Worm (Caenorhabditis elegans): Measurements from ENCODE around the gene C06B8.2.

The C06B8.2 gene

DNA sequence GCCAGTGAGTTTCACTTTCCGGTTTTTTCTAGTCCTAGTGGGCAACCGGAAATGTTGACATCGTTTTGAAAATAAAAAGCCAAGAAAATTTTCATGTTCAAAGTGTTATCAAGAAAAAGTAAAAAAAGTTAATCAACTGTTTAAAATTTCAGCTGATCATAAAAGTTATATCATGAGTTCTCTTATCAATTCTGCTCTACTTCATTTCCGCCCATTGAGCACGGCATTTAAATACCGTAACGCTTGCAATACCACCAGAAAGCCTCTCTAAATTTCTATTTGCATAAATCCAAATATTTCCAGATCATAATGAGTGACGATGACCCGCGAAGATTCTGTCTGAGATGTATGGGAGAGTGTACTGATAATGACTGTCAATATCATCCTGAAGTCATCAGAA lies 33.9 kb downstream of the C06B8.2 start, which contains the start of gene T26H5.9:
Gene T26H5.9 (plus strand): TSS at position 302 of the 400 bp plus-strand sequence.
- TF ChIP-seq mls-2 (tag; optimal IDR thresholded peaks at IDR 0.05) (no peak), cnd-1 (tag; optimal IDR thresholded peaks at IDR 0.05) (no peak), unc-62 (GFP tag; optimal IDR thresholded peaks at IDR 0.05) (no peak), tbx-8 (GFP tag; optimal IDR thresholded peaks at IDR 0.05) (no peak), ceh-83 (GFP tag; optimal IDR thresholded peaks at IDR 0.05) (no peak), elt-1 (tag; optimal IDR thresholded peaks at IDR 0.05; ENCODE audit: borderline replicate concordance, insufficient read depth) (no peak), unc-120 (tag; optimal IDR thresholded peaks at IDR 0.05; ENCODE audit: poor library complexity, severe bottlenecking) (no peak), pha-4 (tag; optimal IDR thresholded peaks at IDR 0.05) (no peak), lsy-2 (tag; optimal IDR thresholded peaks at IDR 0.05) (no peak), blmp-1 (tag; optimal IDR thresholded peaks at IDR 0.05) (no peak), mab-5 (tag; optimal IDR thresholded peaks at IDR 0.05) (no peak), hlh-1 (tag; optimal IDR thresholded peaks at IDR 0.05) (no peak), bed-3 (GFP tag; optimal IDR thresholded peaks at IDR 0.05) (no peak)

DNA sequence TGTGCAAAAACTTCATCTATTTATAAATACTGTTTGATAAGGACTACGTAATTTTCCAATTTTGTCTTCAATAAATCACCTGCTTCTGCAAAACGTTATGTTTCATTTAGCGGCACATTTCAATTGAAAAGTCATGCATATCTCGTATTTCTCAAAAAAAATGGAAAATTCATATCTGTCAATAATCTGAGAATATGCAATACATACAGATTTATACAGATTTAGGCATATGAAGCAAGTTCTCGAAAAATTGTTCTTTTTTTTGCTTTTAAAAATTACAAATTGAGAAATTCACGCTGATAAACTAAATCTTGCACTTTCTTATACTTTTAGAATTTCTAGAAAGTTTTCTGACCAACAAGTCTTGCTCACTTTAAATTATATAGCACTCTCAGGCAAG lies 34.4 kb downstream of the C06B8.2 start, which contains the start of gene T26H5.11:
Gene T26H5.11 (minus strand): TSS at position 101 of the 400 bp plus-strand sequence.
- no peak for TF ChIP-seq bed-3 (GFP tag; optimal IDR thresholded peaks at IDR 0.05)
- TF ChIP-seq cnd-1 (tag; optimal IDR thresholded peaks at IDR 0.05): no peak
- TF ChIP-seq pha-4 (tag; optimal IDR thresholded peaks at IDR 0.05): no peak

DNA sequence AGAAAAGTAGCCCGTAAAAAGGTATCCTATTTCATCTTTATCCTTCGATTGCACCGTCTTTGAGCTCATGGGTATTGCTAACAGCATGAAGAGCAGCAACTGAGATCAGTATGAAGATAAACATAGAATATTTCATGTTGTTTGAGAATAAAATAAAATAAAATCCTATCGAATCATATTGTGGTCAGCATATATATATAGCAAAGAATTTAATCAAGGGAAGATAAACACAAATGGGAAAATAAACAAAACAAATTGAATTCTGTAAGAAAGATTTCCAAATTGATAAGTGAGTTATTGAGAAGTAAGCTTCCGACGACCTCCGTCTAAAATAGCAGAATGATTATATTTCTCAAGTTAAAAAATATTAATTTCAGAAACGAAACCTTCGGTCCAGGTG lies 34.8 kb downstream of the C06B8.2 start, which contains the start of gene T26H5.10:
Gene T26H5.10 (minus strand): TSS at position 101 of the 400 bp plus-strand sequence.
- TF ChIP-seq ces-1 (GFP tag; optimal IDR thresholded peaks at IDR 0.05) (no peak), flh-1 (GFP tag; optimal IDR thresholded peaks at IDR 0.05) (no peak)

DNA sequence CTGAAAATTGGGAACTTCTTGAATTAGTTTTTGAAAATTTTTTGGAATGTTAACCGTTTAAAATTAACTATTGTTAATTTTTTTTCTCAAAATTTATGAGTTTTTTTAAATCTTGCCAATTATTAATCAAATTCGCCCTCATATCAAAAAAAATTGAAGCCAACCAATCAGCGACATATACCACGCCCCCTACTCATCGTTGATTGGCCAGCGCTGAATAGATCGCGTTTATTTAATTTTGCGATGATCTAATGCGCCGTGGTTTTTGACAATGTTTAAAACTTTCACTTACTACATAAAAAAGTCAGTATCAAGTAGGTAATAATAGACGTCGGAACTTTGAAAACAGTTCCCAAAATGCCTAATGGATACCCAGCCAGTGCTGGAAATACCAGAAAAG lies 36.2 kb downstream of the C06B8.2 start:
- TF ChIP-seq lin-32 (GFP tag; optimal IDR thresholded peaks at IDR 0.05): no peak
- no peak for TF ChIP-seq sem-2 (GFP tag; optimal IDR thresholded peaks at IDR 0.05)
- no peak for TF ChIP-seq pha-4 (tag; optimal IDR thresholded peaks at IDR 0.05)
- TF ChIP-seq nhr-28 (tag; optimal IDR thresholded peaks at IDR 0.05): no peak
- no peak for TF ChIP-seq mls-2 (tag; optimal IDR thresholded peaks at IDR 0.05)
- TF ChIP-seq elt-3 (tag; optimal IDR thresholded peaks at IDR 0.05): no peak
- TF ChIP-seq hlh-1 (tag; optimal IDR thresholded peaks at IDR 0.05): no peak
- no peak for TF ChIP-seq sptf-1 (tag; optimal IDR thresholded peaks at IDR 0.05)
- TF ChIP-seq ces-1 (GFP tag; optimal IDR thresholded peaks at IDR 0.05): no peak
- TF ChIP-seq blmp-1 (tag; optimal IDR thresholded peaks at IDR 0.05): no peak
- no peak for TF ChIP-seq lin-13 (tag; optimal IDR thresholded peaks at IDR 0.05)
- no peak for TF ChIP-seq M03D4.4 (tag; optimal IDR thresholded peaks at IDR 0.05)
- no peak for TF ChIP-seq mab-5 (tag; optimal IDR thresholded peaks at IDR 0.05)
- no peak for TF ChIP-seq snpc-4 (tag; optimal IDR thresholded peaks at IDR 0.05)
- no peak for TF ChIP-seq cnd-1 (tag; optimal IDR thresholded peaks at IDR 0.05)
- no peak for TF ChIP-seq unc-39 (tag; optimal IDR thresholded peaks at IDR 0.05)
- no peak for TF ChIP-seq ztf-11 (tag; optimal IDR thresholded peaks at IDR 0.05)
- TF ChIP-seq ceh-39 (tag; optimal IDR thresholded peaks at IDR 0.05): no peak
- no peak for TF ChIP-seq nhr-2 (tag; optimal IDR thresholded peaks at IDR 0.05)

DNA sequence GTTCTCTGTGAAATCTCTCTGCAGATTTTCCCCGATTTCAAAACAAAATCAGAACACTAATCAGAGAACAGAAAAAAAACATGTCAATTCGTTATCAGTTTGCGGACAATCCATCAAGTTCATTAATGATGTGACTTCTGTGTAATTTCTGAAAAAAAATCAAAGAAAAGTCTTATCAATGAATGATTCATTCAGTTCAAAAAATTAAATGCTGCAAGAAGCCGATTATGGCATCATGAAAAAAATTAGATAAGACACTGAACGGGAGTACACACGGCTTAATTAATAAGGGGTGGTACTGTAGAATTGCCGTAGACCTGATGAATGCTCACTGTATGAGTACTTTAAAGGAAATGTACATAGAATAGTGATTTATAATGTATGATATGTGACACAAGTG lies 42.4 kb downstream of the C06B8.2 start:
- no peak for TF ChIP-seq M03D4.4 (tag; optimal IDR thresholded peaks at IDR 0.05)
- TF ChIP-seq ces-1 (GFP tag; optimal IDR thresholded peaks at IDR 0.05): no peak
- no peak for TF ChIP-seq unc-62 (GFP tag; optimal IDR thresholded peaks at IDR 0.05)
- no peak for TF ChIP-seq snpc-4 (tag; optimal IDR thresholded peaks at IDR 0.05)
- no peak for TF ChIP-seq nhr-76 (tag; optimal IDR thresholded peaks at IDR 0.05)
- no peak for TF ChIP-seq mep-1 (tag; optimal IDR thresholded peaks at IDR 0.05)
- no peak for TF ChIP-seq unc-39 (tag; optimal IDR thresholded peaks at IDR 0.05)
- no peak for TF ChIP-seq mls-2 (tag; optimal IDR thresholded peaks at IDR 0.05)
- TF ChIP-seq pha-4 (tag; optimal IDR thresholded peaks at IDR 0.05): no peak
- no peak for TF ChIP-seq ceh-43 (GFP tag; optimal IDR thresholded peaks at IDR 0.05)
- TF ChIP-seq nhr-12 (tag; optimal IDR thresholded peaks at IDR 0.05): no peak
- TF ChIP-seq tbx-8 (GFP tag; optimal IDR thresholded peaks at IDR 0.05): no peak
- TF ChIP-seq nhr-2 (tag; optimal IDR thresholded peaks at IDR 0.05): no peak
- no peak for TF ChIP-seq drap-1 (GFP tag; optimal IDR thresholded peaks at IDR 0.05)
- TF ChIP-seq cnd-1 (tag; optimal IDR thresholded peaks at IDR 0.05): no peak
- TF ChIP-seq ztf-11 (tag; optimal IDR thresholded peaks at IDR 0.05): no peak
- no peak for TF ChIP-seq elt-3 (tag; optimal IDR thresholded peaks at IDR 0.05)
- TF ChIP-seq zip-8 (tag; optimal IDR thresholded peaks at IDR 0.05): no peak
- no peak for TF ChIP-seq bed-3 (GFP tag; optimal IDR thresholded peaks at IDR 0.05)
- TF ChIP-seq ceh-83 (GFP tag; optimal IDR thresholded peaks at IDR 0.05): no peak

All from whole organism, mixed stage, embryonic.